Worm (Caenorhabditis elegans): ENCODE data around the gene T24H10.1.

- TF ChIP-seq blmp-1 (tag; optimal IDR thresholded peaks at IDR 0.05) (no peak), ceh-82 (tag; optimal IDR thresholded peaks at IDR 0.05) (no peak), nhr-77 (tag; optimal IDR thresholded peaks at IDR 0.05) (no peak), unc-62 (GFP tag; optimal IDR thresholded peaks at IDR 0.05) (no peak), nhr-76 (tag; optimal IDR thresholded peaks at IDR 0.05) (no peak), tbx-2 (tag; optimal IDR thresholded peaks at IDR 0.05) (no peak), tlp-1 (tag; optimal IDR thresholded peaks at IDR 0.05) (no peak), nhr-20 (tag; optimal IDR thresholded peaks at IDR 0.05) (no peak), ama-1 (optimal IDR thresholded peaks at IDR 0.05) (no peak), aly-2 (tag; optimal IDR thresholded peaks at IDR 0.05) (no peak)
Measured at ce11 chrII:9094247-9094790, 4.9 kb upstream of the T24H10.1 start.

Data from whole organism, L1 larva.